Fruit fly (Drosophila melanogaster): Measurements from ENCODE around the gene bwa.

bwa gene

dm6 chr2L:20069158-20070016 is 3.2 kb downstream of the bwa start:
- no peak for TF ChIP-seq CG8159 (tag; optimal IDR thresholded peaks at IDR 0.05)
- TF ChIP-seq CG4496 (GFP tag; IDR thresholded peaks at IDR 0.05) = no peak
- TF ChIP-seq EcR (GFP tag; optimal IDR thresholded peaks at IDR 0.05) = peak; percentile 87

dm6 chr2L:20072095-20072494 is 5.9 kb downstream of the bwa start, which contains the start of gene CG10730:
Gene CG10730 (minus strand): TSS chr2L:20072195.
- no peak for TF ChIP-seq CG34367 (tag; optimal IDR thresholded peaks at IDR 0.05)
- no peak for TF ChIP-seq fd96Ca (GFP tag; IDR thresholded peaks at IDR 0.05)
- TF ChIP-seq CG8301 (tag; optimal IDR thresholded peaks at IDR 0.05) = no peak
- no peak for TF ChIP-seq CG32121 (GFP tag; IDR thresholded peaks at IDR 0.05)

dm6 chr2L:20074388-20074787 is 8.2 kb downstream of the bwa start:
- TF ChIP-seq CG8301 (tag; optimal IDR thresholded peaks at IDR 0.05) (no peak), Ets98B (GFP tag; IDR thresholded peaks at IDR 0.05) (no peak), CG12605 (GFP tag; IDR thresholded peaks at IDR 0.05) (no peak), CG13204 (GFP tag; optimal IDR thresholded peaks at IDR 0.05) (no peak), Pif1B (GFP tag; optimal IDR thresholded peaks at IDR 0.05) (no peak), EcR (GFP tag; optimal IDR thresholded peaks at IDR 0.05) (no peak), CG15710 (tag; optimal IDR thresholded peaks at IDR 0.05) (no peak), Snoo (tag; optimal IDR thresholded peaks at IDR 0.05) (no peak), fd96Ca (GFP tag; IDR thresholded peaks at IDR 0.05) (no peak), CG17806 (tag; optimal IDR thresholded peaks at IDR 0.05) (no peak), CG14655 (GFP tag; optimal IDR thresholded peaks at IDR 0.05) (no peak), CG8159 (tag; optimal IDR thresholded peaks at IDR 0.05) (no peak), CG10348 (GFP tag; IDR thresholded peaks at IDR 0.05) (no peak)

dm6 chr2L:20075234-20075803 is 9.1 kb downstream of the bwa start, which contains the start of the genes pr and neb:
Gene pr (minus strand): TSS chr2L:20075458.
Gene neb (plus strand): TSS chr2L:20075757.
- TF ChIP-seq Pif1B (GFP tag; optimal IDR thresholded peaks at IDR 0.05) = peak; percentile 61
- TF ChIP-seq CG10348 (GFP tag; IDR thresholded peaks at IDR 0.05) = no peak
- TF ChIP-seq Pif1A (GFP tag; optimal IDR thresholded peaks at IDR 0.05) = no peak
- no peak for TF ChIP-seq CG8301 (tag; optimal IDR thresholded peaks at IDR 0.05)
- TF ChIP-seq EcR (GFP tag; optimal IDR thresholded peaks at IDR 0.05) = no peak
- TF ChIP-seq CG12605 (GFP tag; IDR thresholded peaks at IDR 0.05) = 0 out of 2 replicates have a peak, but pooled peaks have one; percentile 39
- TF ChIP-seq CG15710 (tag; optimal IDR thresholded peaks at IDR 0.05) = peak; percentile 50
- peak; percentile 36 for TF ChIP-seq CG34367 (tag; optimal IDR thresholded peaks at IDR 0.05)

dm6 chr2L:20077423-20078401 is 11.5 kb downstream of the bwa start:
- TF ChIP-seq Ets98B (GFP tag; IDR thresholded peaks at IDR 0.05) (no peak), CG17806 (tag; optimal IDR thresholded peaks at IDR 0.05) (no peak), CG4496 (GFP tag; IDR thresholded peaks at IDR 0.05) (no peak), EcR (GFP tag; optimal IDR thresholded peaks at IDR 0.05) (peak; percentile 59), CG14655 (GFP tag; optimal IDR thresholded peaks at IDR 0.05) (no peak), CG13204 (GFP tag; optimal IDR thresholded peaks at IDR 0.05) (no peak), Pif1A (GFP tag; optimal IDR thresholded peaks at IDR 0.05) (no peak), fd96Ca (GFP tag; IDR thresholded peaks at IDR 0.05) (no peak)

- TF ChIP-seq CG15710 (tag; optimal IDR thresholded peaks at IDR 0.05) (no peak), Pif1A (GFP tag; optimal IDR thresholded peaks at IDR 0.05) (peak; percentile 11)
Observed at dm6 chr2L:20078880-20079279, 12.7 kb downstream of the bwa start.

- TF ChIP-seq gl (tag; optimal IDR thresholded peaks at IDR 0.05) (peak; percentile 5), Ets98B (GFP tag; IDR thresholded peaks at IDR 0.05) (no peak), EcR (GFP tag; optimal IDR thresholded peaks at IDR 0.05) (no peak), Pif1B (GFP tag; optimal IDR thresholded peaks at IDR 0.05) (no peak), CG4496 (GFP tag; IDR thresholded peaks at IDR 0.05) (0 out of 3 replicates have a peak, but pooled peaks have one; percentile 24), CG32121 (GFP tag; IDR thresholded peaks at IDR 0.05) (0 out of 2 replicates have a peak, but pooled peaks have one; percentile 14), CG13204 (GFP tag; optimal IDR thresholded peaks at IDR 0.05) (no peak)
Observed at dm6 chr2L:20080772-20081171, 14.6 kb downstream of the bwa start.

Measured in whole organism, pupa.